Worm (Caenorhabditis elegans): ENCODE data around the gene R10D12.7.

DNA sequence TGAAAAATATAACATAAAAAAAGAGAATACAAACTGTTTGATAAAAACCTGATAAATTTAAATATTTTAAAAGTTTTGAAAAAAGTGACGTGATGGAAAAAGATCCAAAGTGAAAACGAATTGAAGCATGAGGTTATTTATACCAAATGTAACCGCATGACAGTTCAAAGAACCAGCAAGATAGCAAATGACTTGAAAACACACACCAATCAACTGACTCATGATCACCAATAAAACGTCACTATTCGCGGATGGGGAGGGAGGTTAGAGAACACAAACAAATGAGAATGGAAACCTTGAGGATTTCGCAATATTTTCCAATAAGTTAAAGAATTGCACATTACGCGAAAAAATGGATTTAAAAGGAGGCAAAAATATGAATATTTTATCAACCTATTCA is 40.5 kb upstream of the R10D12.7 start, which contains the start of gene C06B3.7:
- no peak for TF ChIP-seq ets-7 (tag; optimal IDR thresholded peaks at IDR 0.05)
- no peak for TF ChIP-seq flt-1 (GFP tag; IDR thresholded peaks at IDR 0.05)
- TF ChIP-seq ceh-13 (GFP tag; optimal IDR thresholded peaks at IDR 0.05) = no peak
- TF ChIP-seq pes-1 (GFP tag; IDR thresholded peaks at IDR 0.05) = no peak
- no peak for TF ChIP-seq tbx-37 (GFP tag; conservative IDR thresholded peaks at IDR 0.05)
- TF ChIP-seq ama-1 (optimal IDR thresholded peaks at IDR 0.05) = no peak
- TF ChIP-seq ceh-36 (tag; optimal IDR thresholded peaks at IDR 0.05) = no peak
- TF ChIP-seq B0310.2 (tag; optimal IDR thresholded peaks at IDR 0.05) = no peak
- no peak for TF ChIP-seq aly-1 (tag; optimal IDR thresholded peaks at IDR 0.05)
- no peak for TF ChIP-seq sea-1 (GFP tag; conservative IDR thresholded peaks at IDR 0.05)

Data from whole organism, early embryonic.